Fruit fly (Drosophila melanogaster) whole organism, wandering third instar larva: ENCODE results near the gene Rim2.

Experiments used
- CG32264 ChIP-seq: fragments of 200-800 bp; sonication (Bioruptor generic); optimal IDR thresholded peaks from 2 replicates; lab custom pipeline; 2016; ENCODE audit warnings: missing biosample characterization, missing genetic modification characterization
- CG9705 ChIP-seq: fragments of 200-800 bp; sonication (Bioruptor generic); optimal IDR thresholded peaks from 2 replicates; lab custom pipeline; 2018; ENCODE audit warnings: missing biosample characterization, mild to moderate bottlenecking, missing genetic modification characterization
- CrebA ChIP-seq: fragments of 200-800 bp; sonication (Bioruptor generic); optimal IDR thresholded peaks from 2 replicates; lab custom pipeline; 2016; ENCODE audit warnings: missing biosample characterization, mild to moderate bottlenecking, missing genetic modification characterization, borderline replicate concordance
- Dfd ChIP-seq: fragments of >200 bp; optimal IDR thresholded peaks from 2 replicates; lab custom pipeline; 2017; ENCODE audit warnings: missing biosample characterization, missing genetic modification characterization
- Dif ChIP-seq: fragments of 200-275, 200-300 bp; sonication (Bioruptor generic); optimal IDR thresholded peaks from 2 replicates; lab custom pipeline; 2018; ENCODE audit warnings: missing biosample characterization, missing genetic modification characterization; ENCODE audit not compliant: partially characterized antibody
- GATAd ChIP-seq: sonication (Bioruptor generic); optimal IDR thresholded peaks from 2 replicates; lab custom pipeline; 2016; ENCODE audit warnings: missing biosample characterization, missing genetic modification characterization
- HLH106 ChIP-seq: fragments of 200-800 bp; optimal IDR thresholded peaks from 3 replicates; lab custom pipeline; 2019; ENCODE audit warnings: missing biosample characterization, mild to moderate bottlenecking, missing genetic modification characterization, moderate library complexity
- Hr83 ChIP-seq: fragments of 200-300 bp; sonication (Bioruptor generic); optimal IDR thresholded peaks from 2 replicates; lab custom pipeline; 2016; ENCODE audit warnings: missing biosample characterization, mild to moderate bottlenecking, missing genetic modification characterization, moderate library complexity; ENCODE audit not compliant: poor library complexity, severe bottlenecking
- Jra ChIP-seq: sonication (Bioruptor generic); optimal IDR thresholded peaks from 2 replicates; lab custom pipeline; 2016; ENCODE audit warnings: missing biosample characterization, missing genetic modification characterization
- Mio ChIP-seq: sonication (Bioruptor generic); optimal IDR thresholded peaks from 2 replicates; lab custom pipeline; 2016; ENCODE audit warnings: missing biosample characterization, missing genetic modification characterization
- Myc ChIP-seq: fragments of >200 bp; optimal IDR thresholded peaks from 2 replicates; lab custom pipeline; 2017
- N ChIP-seq: fragments of >200 bp; optimal IDR thresholded peaks from 2 replicates; lab custom pipeline; 2018; ENCODE audit warnings: missing biosample characterization, missing external identifiers, missing genetic modification characterization
- OdsH ChIP-seq: fragments of 200-800 bp; sonication (Bioruptor generic); optimal IDR thresholded peaks from 2 replicates; lab custom pipeline; 2016; ENCODE audit warnings: missing biosample characterization, mild to moderate bottlenecking, missing genetic modification characterization
- Rel ChIP-seq, 2 experiments: fragments of 200-800 bp; sonication (Bioruptor generic) in 1 of 2; optimal IDR thresholded peaks; 2 replicates in 1 of 2; 3 replicates in 1 of 2; lab custom pipeline; 2016 to 2019; ENCODE audit warnings: mild to moderate bottlenecking in 2 of 2, missing biosample characterization in 2 of 2, missing genetic modification characterization in 2 of 2, moderate library complexity in 1 of 2
- Sp1 ChIP-seq: fragments of 200-800 bp; sonication (Bioruptor generic); optimal IDR thresholded peaks from 3 replicates; lab custom pipeline; 2019; ENCODE audit warnings: missing biosample characterization, mild to moderate bottlenecking, missing genetic modification characterization, moderate library complexity
- Vsx2 ChIP-seq: fragments of 200-300, 225-300 bp; sonication (Bioruptor generic); optimal IDR thresholded peaks from 2 replicates; lab custom pipeline; 2018; ENCODE audit warnings: missing biosample characterization, missing genetic modification characterization; ENCODE audit not compliant: partially characterized antibody
- dl ChIP-seq, 2 experiments: fragments of 175-275, 200-275 bp in 1 of 2; fragments of 200-275 bp in 1 of 2; sonication (Bioruptor generic); optimal IDR thresholded peaks; lab custom pipeline; 2018; ENCODE audit warnings: mild to moderate bottlenecking in 2 of 2, missing biosample characterization in 2 of 2, missing genetic modification characterization in 2 of 2, moderate library complexity in 2 of 2; ENCODE audit not compliant: partially characterized antibody in 2 of 2, insufficient read depth in 1 of 2
- dmrt93B ChIP-seq: fragments of 200-800 bp; sonication (Bioruptor generic); optimal IDR thresholded peaks from 2 replicates; lab custom pipeline; 2018; ENCODE audit warnings: missing biosample characterization, mild to moderate bottlenecking, missing genetic modification characterization
- ey ChIP-seq: fragments of 200-800 bp; sonication (Bioruptor generic); optimal IDR thresholded peaks from 2 replicates; lab custom pipeline; 2016; ENCODE audit warnings: missing biosample characterization, missing genetic modification characterization
- foxo ChIP-seq, 2 experiments: fragments of 200-800 bp; sonication (Bioruptor generic); optimal IDR thresholded peaks; 2 replicates in 1 of 2; 3 replicates in 1 of 2; lab custom pipeline; 2016 to 2017; ENCODE audit warnings: missing biosample characterization in 2 of 2, missing genetic modification characterization in 2 of 2
- fru ChIP-seq: fragments of 200-800 bp; sonication (Bioruptor generic); optimal IDR thresholded peaks from 3 replicates; lab custom pipeline; 2016; ENCODE audit warnings: missing biosample characterization, mild to moderate bottlenecking, missing genetic modification characterization
- h ChIP-seq: fragments of 200-800 bp; sonication (Bioruptor generic); optimal IDR thresholded peaks from 3 replicates; lab custom pipeline; 2016; ENCODE audit warnings: missing biosample characterization, mild to moderate bottlenecking, missing genetic modification characterization
- jim ChIP-seq: fragments of 175-275, 200-325 bp; sonication (Bioruptor generic); optimal IDR thresholded peaks from 2 replicates; lab custom pipeline; 2016; ENCODE audit warnings: missing biosample characterization, mild to moderate bottlenecking, missing genetic modification characterization
- lola ChIP-seq: fragments of >200 bp; optimal IDR thresholded peaks from 2 replicates; lab custom pipeline; 2017; ENCODE audit warnings: missing biosample characterization, missing genetic modification characterization
- pan ChIP-seq: fragments of >200 bp; optimal IDR thresholded peaks from 2 replicates; lab custom pipeline; 2017
- psq ChIP-seq: fragments of 200-800 bp; sonication (Bioruptor generic); optimal IDR thresholded peaks from 3 replicates; lab custom pipeline; 2017; ENCODE audit warnings: missing biosample characterization, mild to moderate bottlenecking, missing genetic modification characterization, moderate library complexity
- sage ChIP-seq: fragments of 200-800 bp; sonication (Bioruptor generic); optimal IDR thresholded peaks from 2 replicates; lab custom pipeline; 2016; ENCODE audit warnings: missing biosample characterization, mild to moderate bottlenecking, missing genetic modification characterization
- sv ChIP-seq: fragments of 200-800 bp; sonication (Bioruptor generic); optimal IDR thresholded peaks from 3 replicates; lab custom pipeline; 2016; ENCODE audit warnings: missing biosample characterization, missing genetic modification characterization
- woc ChIP-seq: sonication (Bioruptor generic); optimal IDR thresholded peaks from 2 replicates; lab custom pipeline; 2016; ENCODE audit warnings: missing biosample characterization, mild to moderate bottlenecking, missing genetic modification characterization

Gene Rim2

DNA sequence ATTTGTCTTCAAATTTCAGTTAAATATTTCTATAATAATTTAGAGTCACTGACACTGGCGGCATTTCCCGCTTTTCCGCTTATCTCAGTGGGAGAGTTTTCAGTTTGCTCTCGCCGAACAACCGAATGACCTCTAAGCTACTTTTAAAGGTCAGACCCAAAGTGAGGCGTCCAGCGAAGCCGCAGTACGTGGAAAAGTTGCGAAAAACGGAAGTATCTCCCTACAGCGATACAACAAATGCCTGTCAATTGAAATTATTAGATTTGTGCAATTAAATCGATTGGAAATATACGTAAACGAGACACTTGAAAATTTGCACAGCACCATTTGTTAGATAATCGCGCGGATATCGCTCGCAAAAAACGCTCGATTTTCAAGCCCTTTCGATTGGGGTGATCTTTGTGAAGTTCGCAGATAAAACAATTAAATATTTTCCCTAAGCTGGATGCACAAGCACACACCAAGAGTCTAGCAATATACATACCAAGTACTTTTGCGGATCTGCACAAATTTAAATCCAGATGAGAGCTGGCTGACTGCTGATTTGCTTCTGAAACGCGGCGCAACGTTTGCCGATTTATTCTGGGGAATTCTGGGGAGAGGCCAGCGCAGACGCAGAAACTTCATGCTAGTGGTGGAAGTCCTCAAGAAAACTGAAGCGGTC lies 3.1 kb upstream of the Rim2 start:
- TF ChIP-seq Dif (GFP tag; lab: Kevin White, UChicago) (peak; percentile 69), dl (GFP tag; optimal IDR thresholded peaks at IDR 0.05; lab: Kevin White, UChicago; ENCODE audit: insufficient read depth in 1 of 2, partially characterized antibody in 2 of 2) (peak; percentile 54 to 61), Mio (GFP tag; lab: Kevin White, UChicago) (no peak), Hr83 (GFP tag; lab: Kevin White, UChicago) (peak; percentile 30), HLH106 (tag; lab: Kevin White, UChicago) (no peak)

DNA sequence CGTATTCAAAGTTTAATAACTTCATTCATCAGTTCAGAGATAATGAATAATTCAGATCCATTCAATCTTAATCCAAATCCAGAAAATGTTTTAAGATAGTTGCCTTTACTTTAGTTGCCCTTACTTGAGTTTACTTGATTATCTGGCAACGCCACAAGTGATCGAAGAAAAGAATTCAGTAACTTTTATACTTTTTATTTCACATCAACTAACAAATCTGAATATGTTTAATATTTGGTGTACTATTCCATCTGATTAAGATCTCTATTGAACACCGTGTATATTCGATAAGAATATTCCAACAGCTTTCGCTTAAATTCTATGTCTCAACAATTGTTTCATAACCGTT lies 378 bp upstream of the Rim2 start:
- TF ChIP-seq Dfd, result no peak
- TF ChIP-seq Sp1 (GFP tag; lab: Kevin White, UChicago), result no peak
- no peak for TF ChIP-seq GATAd (GFP tag; lab: Kevin White, UChicago)
- no peak for TF ChIP-seq OdsH
- TF ChIP-seq dmrt93B, result no peak
- TF ChIP-seq N (GFP tag; lab: Kevin White, UChicago), result no peak
- TF ChIP-seq pan (lab: Kevin White, UChicago), result no peak
- TF ChIP-seq lola (GFP tag; lab: Kevin White, UChicago), result no peak

DNA sequence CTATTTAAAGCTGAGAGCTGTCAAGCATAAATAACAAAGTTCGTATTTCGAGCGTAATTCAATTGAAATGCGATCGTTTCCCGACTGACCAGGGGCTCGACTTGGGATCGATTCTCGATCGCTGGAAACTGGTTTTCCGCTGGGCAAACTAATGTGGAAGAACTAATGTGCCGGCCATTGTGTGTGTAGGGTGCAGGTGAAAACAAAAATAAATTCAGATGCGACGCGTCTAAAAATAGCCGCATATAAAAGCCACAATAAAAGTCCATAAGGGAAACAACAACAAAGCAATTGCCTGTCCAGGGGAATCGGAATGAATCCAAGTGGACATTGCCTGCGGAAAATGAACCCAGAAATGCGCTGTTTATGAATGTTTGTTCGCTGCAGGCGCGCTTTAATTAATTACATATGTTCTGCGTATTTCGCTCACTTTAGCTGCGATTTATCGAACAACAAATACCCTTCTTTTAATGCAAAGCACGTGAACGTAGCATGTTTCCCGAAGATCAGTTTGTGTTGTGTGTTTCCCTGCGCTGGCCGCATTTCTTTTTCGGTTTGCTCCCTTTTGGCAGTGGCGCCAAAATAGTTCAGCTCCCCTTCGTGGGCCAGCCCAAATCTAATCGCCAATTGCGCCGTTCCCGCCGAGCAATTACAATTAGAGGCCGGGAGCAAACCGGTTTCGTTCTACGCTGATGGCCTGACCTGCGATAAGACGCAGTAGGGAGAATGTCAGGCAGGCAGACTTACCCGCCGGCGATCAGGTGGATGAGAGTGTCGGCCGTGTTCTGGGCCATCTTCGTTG lies 852 bp downstream of the Rim2 start:
- no peak for TF ChIP-seq Mio (GFP tag; lab: Kevin White, UChicago)
- no peak for TF ChIP-seq CrebA
- TF ChIP-seq foxo (GFP tag; optimal IDR thresholded peaks at IDR 0.05; lab: Kevin White, UChicago), result peak in 1 of 2 experiments; percentile 18
- no peak for TF ChIP-seq lola (GFP tag; lab: Kevin White, UChicago)
- no peak for TF ChIP-seq Myc (lab: Kevin White, UChicago)
- no peak for TF ChIP-seq Dif (GFP tag; lab: Kevin White, UChicago)
- no peak for TF ChIP-seq Sp1 (GFP tag; lab: Kevin White, UChicago)
- no peak for TF ChIP-seq Jra (GFP tag; lab: Kevin White, UChicago)
- no peak for TF ChIP-seq Hr83 (GFP tag; lab: Kevin White, UChicago)
- no peak for TF ChIP-seq dl (GFP tag; optimal IDR thresholded peaks at IDR 0.05; lab: Kevin White, UChicago; ENCODE audit: insufficient read depth in 1 of 2, partially characterized antibody in 2 of 2)
- TF ChIP-seq Dfd, result no peak
- no peak for TF ChIP-seq sv (GFP tag; lab: Kevin White, UChicago)
- TF ChIP-seq h (GFP tag; lab: Kevin White, UChicago), result peak; percentile 9
- TF ChIP-seq jim (GFP tag; lab: Kevin White, UChicago), result no peak
- peak; percentile 56 for TF ChIP-seq woc (GFP tag; lab: Kevin White, UChicago)
- no peak for TF ChIP-seq Vsx2 (GFP tag; lab: Kevin White, UChicago)
- no peak for TF ChIP-seq HLH106 (tag; lab: Kevin White, UChicago)
- TF ChIP-seq psq (GFP tag; lab: Kevin White, UChicago), result no peak
- TF ChIP-seq pan (lab: Kevin White, UChicago), result no peak
- TF ChIP-seq N (GFP tag; lab: Kevin White, UChicago), result no peak
- TF ChIP-seq CG32264 (GFP tag; lab: Kevin White, UChicago), result no peak
- TF ChIP-seq fru (GFP tag; lab: Kevin White, UChicago), result peak; percentile 38
- no peak for TF ChIP-seq CG9705 (GFP tag; lab: Kevin White, UChicago)
- no peak for TF ChIP-seq sage (GFP tag; lab: Kevin White, UChicago)
- TF ChIP-seq ey (GFP tag; lab: Kevin White, UChicago), result peak; percentile 15

DNA sequence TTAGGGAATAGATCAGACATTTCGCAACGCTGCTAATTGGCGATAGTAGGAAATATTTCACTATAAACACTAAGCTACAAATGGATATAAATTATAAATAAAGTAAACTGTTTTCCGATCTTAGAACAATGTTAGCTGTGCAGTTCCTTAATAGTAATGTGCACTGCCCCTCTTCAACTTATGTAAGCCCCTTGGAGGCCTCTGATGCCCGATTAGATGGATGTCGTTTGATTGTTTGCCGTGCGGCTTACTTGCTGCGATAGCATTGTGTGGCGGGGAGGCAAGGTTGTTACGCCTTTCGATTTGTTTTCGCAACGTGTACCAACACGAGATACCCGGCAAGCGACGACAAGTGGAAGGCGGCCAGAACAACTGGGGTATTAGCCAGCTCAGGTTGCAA lies 1.9 kb downstream of the Rim2 start:
- TF ChIP-seq dl (GFP tag; optimal IDR thresholded peaks at IDR 0.05; lab: Kevin White, UChicago; ENCODE audit: insufficient read depth in 1 of 2, partially characterized antibody in 2 of 2), result no peak
- TF ChIP-seq Mio (GFP tag; lab: Kevin White, UChicago), result no peak
- no peak for TF ChIP-seq Rel (GFP tag; optimal IDR thresholded peaks at IDR 0.05; lab: Kevin White, UChicago)
- no peak for TF ChIP-seq Rel (tag; optimal IDR thresholded peaks at IDR 0.05; lab: Kevin White, UChicago)
- TF ChIP-seq dmrt93B, result no peak
